Worm (Caenorhabditis elegans): ENCODE results near the gene Y80D4G.2.

DNA sequence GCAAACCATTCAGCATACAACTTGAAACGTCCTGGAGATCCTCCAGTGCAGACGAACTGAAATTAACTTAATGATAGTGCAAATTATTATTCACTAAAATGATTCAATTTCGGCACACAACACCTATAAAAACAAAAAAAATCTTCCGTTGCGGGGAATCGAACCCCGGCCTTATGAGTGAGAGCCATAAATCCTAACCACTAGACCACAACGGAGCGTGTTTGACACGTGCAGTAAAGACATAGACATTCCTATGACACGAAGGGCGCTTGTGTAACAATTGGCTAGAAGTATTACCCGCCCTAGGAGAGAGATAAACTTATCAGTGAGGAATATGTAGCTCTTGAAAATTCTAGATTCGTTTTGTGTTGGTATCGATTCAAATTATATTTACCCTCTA, 47.6 kb upstream of the Y80D4G.2 start:
- TF ChIP-seq snpc-3.4 (tag; optimal IDR thresholded peaks at IDR 0.05) = peak; percentile 62
- no peak for TF ChIP-seq ztf-26 (tag; optimal IDR thresholded peaks at IDR 0.05)
- 0 out of 2 replicates have a peak, but pooled peaks have one; percentile 26 for TF ChIP-seq ekl-4 (GFP tag; IDR thresholded peaks at IDR 0.05)
